Worm (Caenorhabditis elegans): ENCODE data around the gene R05F9.9.
"Not testable (repeated sequence)": the region's sequence is repeated elsewhere in the genome, so short reads cannot be mapped to it uniquely, and the experiment has no call there.

DNA sequence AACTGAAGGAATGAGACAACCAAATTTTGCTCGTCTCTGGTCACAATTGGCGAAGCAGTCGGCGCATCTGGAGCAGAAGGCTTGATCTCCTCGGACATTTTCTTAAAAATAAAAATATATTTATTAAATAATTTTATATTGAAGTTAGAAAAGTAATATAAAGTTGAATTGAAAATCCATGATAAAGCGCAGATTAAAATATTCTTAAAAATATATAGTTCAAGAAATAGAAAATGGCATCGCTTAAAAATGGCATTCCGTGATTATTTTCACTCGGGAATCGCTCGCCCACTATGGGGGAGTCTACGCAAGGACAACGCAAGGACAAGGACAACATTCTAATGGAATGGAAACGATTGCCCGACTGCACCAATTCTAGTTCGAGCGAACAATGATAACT, 1.8 kb upstream of the R05F9.9 start, which contains the start of gene sgt-1:
- not testable (repeated sequence) for TF ChIP-seq pqm-1 (tag; optimal IDR thresholded peaks at IDR 0.05); nhr-76 (tag; optimal IDR thresholded peaks at IDR 0.05); mep-1 (tag; optimal IDR thresholded peaks at IDR 0.05); nhr-28 (tag; optimal IDR thresholded peaks at IDR 0.05); vab-15 (tag; optimal IDR thresholded peaks at IDR 0.05); mef-2 (tag; optimal IDR thresholded peaks at IDR 0.05); lin-13 (GFP tag; optimal IDR thresholded peaks at IDR 0.05); elt-3 (tag; optimal IDR thresholded peaks at IDR 0.05); ama-1 (optimal IDR thresholded peaks at IDR 0.05); skn-1 (tag; optimal IDR thresholded peaks at IDR 0.05); fos-1 (tag; optimal IDR thresholded peaks at IDR 0.05); ceh-8 (GFP tag; optimal IDR thresholded peaks at IDR 0.05); sox-4 (tag; optimal IDR thresholded peaks at IDR 0.05)

All from whole organism, L1 larva.